Worm (Caenorhabditis elegans): ENCODE data around the gene C26D10.7.

The C26D10.7 gene

ce11 chrII:8385561-8385960 lies 51.8 kb downstream of the C26D10.7 start:
- no peak for TF ChIP-seq cog-1 (tag; optimal IDR thresholded peaks at IDR 0.05)
- TF ChIP-seq T22C8.4 (GFP tag; IDR thresholded peaks at IDR 0.05): no peak
- no peak for TF ChIP-seq ref-1 (GFP tag; conservative IDR thresholded peaks at IDR 0.05)
- no peak for TF ChIP-seq tab-1 (GFP tag; IDR thresholded peaks at IDR 0.05)
- no peak for TF ChIP-seq ztf-23 (GFP tag; IDR thresholded peaks at IDR 0.05)
- no peak for TF ChIP-seq med-1 (GFP tag; optimal IDR thresholded peaks at IDR 0.05; ENCODE audit: insufficient read depth)
- no peak for TF ChIP-seq klf-2 (GFP tag; conservative IDR thresholded peaks at IDR 0.05)
- no peak for TF ChIP-seq flt-1 (GFP tag; IDR thresholded peaks at IDR 0.05)
- TF ChIP-seq ztf-29 (GFP tag; IDR thresholded peaks at IDR 0.05): no peak

Measured in whole organism, midembryonic.